Worm (Caenorhabditis elegans) whole organism, dauer: Measurements from ENCODE around the gene C27B7.2.

Experiments used
- unc-62 ChIP-seq: sonication (generic microtip); optimal IDR thresholded peaks from 2 replicates; lab custom pipeline; 2017; ENCODE audit warnings: missing biosample characterization, missing genetic modification reagents, missing genetic modification characterization

The C27B7.2 gene

DNA sequence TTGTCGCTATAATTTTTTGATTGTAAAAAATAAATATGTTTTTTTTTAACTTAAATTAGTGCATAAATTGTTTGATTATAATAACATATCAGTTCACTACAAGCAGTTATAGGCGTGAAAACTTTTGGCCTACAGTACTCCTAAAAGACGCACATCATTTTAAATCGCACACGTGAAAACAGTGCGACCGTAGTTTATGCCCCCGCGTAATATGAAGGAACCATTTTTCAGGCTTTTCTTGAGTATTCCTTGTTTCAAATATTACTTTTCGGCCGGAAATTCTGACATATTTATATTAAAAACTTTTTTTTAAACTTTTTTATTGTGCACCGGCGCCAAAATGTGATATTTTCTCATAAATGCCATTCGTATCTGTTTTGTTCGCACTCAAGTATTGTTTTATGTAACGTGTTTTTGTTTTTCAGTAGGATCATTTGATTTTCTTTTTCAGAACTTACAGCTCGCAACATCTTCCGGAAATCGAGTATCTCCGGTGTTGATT is 4.1 kb upstream of the C27B7.2 start, which contains the start of gene oma-1:
Gene oma-1 (plus strand): TSS at position 452 of the 502 bp plus-strand sequence.
- TF ChIP-seq unc-62 (GFP tag; lab: Kevin White, UChicago): no peak

DNA sequence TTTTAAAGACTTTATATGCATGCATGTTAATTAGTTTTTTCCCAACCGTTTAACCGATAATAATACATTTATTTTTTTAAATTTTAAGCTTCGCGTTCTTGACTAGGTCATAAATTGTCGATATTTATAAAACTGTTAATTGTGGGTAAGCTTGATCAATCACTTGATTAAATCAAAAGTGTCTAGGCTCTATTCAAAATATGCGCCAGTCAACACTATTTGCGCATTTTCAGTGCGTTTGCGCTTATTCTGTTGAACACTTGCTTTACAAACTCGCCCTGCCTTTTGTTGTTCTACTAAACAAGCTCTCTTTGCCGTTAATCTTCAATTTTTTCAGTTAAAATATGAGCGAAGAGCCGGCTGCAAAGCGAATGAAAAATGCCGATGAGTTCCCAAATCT is 1.5 kb upstream of the C27B7.2 start, which contains the start of gene spr-2:
Gene spr-2 (plus strand): TSS at position 332 of the 400 bp plus-strand sequence.
- no peak for TF ChIP-seq unc-62 (GFP tag; lab: Kevin White, UChicago)

DNA sequence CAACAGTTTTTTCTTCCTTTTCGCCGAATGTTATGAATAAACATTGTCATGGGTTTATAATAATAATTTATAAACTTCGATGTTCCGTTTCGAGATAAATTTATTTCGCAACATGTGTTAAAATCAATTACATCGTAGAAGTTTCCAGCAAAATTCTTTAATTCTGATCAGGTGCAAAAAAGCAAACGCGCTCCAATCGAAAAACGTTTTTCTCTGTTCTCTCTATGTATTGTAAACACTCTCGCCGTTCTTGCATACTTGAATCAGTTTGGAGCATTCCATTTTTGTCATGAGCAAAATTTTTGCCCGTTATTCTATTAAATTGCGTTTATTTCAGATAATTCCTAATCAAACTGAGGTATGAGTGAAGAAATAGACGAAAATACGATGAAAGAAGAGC is 1.1 kb downstream of the C27B7.2 start, which contains the start of gene rad-54.L2:
Gene rad-54.L2 (plus strand): TSS at position 332 of the 400 bp plus-strand sequence.
- TF ChIP-seq unc-62 (GFP tag; lab: Kevin White, UChicago): no peak

DNA sequence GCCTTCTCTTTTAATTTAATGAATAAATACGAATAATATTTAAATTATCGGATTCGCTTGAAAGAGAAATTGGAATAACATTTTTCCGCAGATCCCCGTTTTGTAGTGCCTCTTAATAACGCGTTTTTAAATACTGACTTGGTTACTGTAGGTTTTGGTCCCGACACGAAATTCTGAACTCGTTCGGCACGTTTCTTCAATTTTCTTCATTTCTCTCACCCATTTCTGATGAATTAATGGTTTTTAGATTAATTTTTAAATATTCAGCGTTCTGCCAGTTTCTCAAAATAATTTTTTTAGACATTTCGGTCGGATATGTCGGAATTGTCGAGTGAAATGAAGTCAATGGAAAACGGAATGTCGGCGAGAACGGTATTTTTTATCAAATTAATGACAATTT is 8.7 kb downstream of the C27B7.2 start, which contains the start of gene C27B7.5:
Gene C27B7.5 (plus strand): TSS at position 301 of the 400 bp plus-strand sequence.
- no peak for TF ChIP-seq unc-62 (GFP tag; lab: Kevin White, UChicago)

DNA sequence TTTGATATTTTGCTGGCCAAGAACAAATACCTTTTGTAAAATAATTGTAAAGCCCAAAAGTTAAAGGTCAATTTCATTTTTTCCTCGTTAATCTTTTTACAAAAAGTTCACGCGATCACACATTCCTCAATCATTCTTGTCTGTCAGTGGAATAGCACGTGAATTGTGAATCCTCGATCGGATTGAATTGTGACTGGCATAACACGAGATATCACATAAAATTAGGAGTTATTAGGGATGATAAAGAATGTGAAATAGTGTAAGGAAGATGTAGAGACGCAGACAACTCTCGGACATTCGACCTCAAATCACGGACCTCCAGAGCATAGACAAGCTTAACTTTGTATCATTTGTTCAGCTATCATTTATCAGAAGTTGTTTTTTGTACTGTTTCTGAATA is 13.5 kb downstream of the C27B7.2 start, which contains the start of gene C27B7.6:
Gene C27B7.6 (minus strand): TSS at position 182 of the 400 bp plus-strand sequence.
- no peak for TF ChIP-seq unc-62 (GFP tag; lab: Kevin White, UChicago)

DNA sequence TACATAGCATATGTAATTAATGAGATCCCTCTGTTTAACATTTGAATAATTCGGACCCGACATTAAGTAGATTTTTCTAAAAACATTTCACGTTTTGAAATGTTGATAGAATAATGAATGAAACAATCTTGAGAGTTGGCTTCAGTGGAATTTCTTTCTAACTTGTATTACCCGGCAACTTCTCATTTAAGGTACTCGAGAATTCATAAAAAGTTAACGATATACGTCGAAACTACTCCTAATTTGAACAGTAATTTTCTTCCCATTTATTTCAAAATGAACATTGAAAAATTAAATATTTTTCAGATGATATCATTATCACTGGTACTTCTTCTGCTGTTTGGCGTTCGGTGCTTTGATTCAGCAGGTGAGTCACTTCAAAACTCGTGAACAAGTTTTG is 14.1 kb downstream of the C27B7.2 start, which contains the start of gene C27B7.7:
Gene C27B7.7 (plus strand): TSS at position 301 of the 400 bp plus-strand sequence.
- TF ChIP-seq unc-62 (GFP tag; lab: Kevin White, UChicago): no peak

DNA sequence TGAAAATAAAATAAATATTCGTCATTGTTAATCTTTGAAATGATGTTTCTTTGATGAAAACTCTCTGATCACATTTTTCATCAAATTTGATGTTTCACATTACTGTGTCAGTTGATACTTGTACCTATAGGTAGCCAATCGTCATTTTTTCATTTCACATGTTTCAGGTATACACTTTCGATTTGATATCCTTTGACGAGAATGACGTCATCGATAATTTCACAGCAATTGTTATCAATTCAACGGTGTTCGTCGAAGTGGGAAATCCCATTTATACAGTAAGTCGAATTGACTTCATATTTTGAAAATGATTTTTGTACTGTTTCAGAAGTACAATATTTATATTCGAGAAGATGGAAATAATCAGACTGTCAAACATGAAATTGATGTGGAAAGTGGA is 21.5 kb downstream of the C27B7.2 start:
- TF ChIP-seq unc-62 (GFP tag; lab: Kevin White, UChicago): no peak

DNA sequence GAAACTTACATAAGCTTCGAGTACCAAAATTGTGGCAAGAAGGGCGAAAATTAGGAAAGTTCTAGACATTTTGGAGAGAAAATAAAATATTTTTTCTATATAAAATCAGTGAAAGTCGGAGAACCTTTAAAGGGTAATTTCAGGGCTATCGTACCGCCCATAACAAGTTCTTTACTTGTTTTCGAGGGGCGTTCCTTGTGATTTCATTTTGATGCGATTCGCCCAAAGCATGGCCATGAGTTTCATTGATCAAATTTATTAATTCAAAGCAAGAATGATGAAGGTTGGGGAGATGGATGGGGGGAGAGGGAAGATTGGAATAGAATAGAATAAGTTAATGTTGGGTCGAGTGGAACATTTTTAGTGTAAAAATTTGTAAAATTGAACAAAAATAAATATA is 23.4 kb downstream of the C27B7.2 start, which contains the start of gene C27B7.9:
Gene C27B7.9 (minus strand): TSS at position 101 of the 400 bp plus-strand sequence.
- TF ChIP-seq unc-62 (GFP tag; lab: Kevin White, UChicago): no peak

DNA sequence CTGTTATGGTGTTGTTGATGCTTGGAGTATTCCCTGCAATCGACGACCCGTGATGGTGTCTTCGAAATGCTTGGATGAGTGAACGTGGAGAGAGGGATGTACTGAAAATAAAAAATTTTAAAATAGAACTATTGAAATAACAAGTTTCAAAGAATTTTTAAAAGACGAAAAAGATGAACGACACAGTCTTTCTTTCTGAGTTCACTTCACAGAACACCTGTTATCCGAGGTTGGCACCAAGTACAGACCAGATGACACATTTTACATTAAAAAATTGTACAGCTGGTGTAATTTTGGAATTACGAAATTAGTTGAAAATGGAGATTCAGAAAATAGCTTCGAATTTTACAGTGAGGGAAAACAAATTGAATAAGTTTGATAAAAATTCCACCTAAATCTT is 26.1 kb downstream of the C27B7.2 start, which contains the start of gene rap-1:
Gene rap-1 (minus strand): TSS at position 101 of the 400 bp plus-strand sequence.
- no peak for TF ChIP-seq unc-62 (GFP tag; lab: Kevin White, UChicago)

DNA sequence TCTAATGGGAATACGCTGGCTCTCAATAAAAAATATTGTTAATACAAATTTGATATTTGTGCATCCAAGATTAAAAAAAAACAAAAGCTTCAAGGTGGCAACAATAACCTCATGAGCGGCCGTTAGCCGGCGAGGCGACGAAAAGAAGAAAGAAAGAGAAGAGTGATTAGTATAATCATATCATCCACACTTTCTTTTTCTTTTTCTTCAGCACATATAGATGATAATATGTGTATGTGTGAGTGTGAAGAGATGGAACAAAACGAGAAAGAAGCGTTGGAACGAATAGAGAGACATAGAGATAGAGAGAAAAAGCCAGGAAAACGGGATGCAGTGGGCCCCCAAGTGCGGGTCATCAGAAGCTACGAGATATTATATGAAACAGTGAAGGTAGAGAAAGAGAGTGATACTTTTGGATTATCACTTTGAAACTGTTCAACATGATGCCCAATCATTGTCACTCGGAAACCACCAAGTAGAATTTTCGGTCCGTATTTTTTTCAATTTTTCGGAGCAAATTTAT is 27.7 kb downstream of the C27B7.2 start:
- no peak for TF ChIP-seq unc-62 (GFP tag; lab: Kevin White, UChicago)

DNA sequence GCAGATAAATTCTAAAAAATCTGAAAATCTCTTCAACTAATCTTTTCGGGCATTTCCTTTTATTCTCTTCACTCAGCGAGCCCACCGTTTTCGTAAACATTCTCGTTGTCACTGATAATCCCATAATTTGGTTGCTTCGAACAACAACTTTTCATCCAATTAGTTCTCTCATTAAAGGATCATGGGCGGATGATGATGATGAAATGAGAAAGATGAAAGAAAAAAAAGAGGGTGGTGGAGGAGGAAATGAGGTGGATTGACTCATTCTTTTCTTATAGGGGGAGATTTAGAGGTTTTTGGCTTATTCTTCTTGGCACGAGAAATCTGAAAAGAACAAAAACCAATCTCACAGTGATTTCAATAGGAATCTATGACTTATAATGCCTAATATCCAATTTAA is 28.5 kb downstream of the C27B7.2 start:
- TF ChIP-seq unc-62 (GFP tag; lab: Kevin White, UChicago): no peak

DNA sequence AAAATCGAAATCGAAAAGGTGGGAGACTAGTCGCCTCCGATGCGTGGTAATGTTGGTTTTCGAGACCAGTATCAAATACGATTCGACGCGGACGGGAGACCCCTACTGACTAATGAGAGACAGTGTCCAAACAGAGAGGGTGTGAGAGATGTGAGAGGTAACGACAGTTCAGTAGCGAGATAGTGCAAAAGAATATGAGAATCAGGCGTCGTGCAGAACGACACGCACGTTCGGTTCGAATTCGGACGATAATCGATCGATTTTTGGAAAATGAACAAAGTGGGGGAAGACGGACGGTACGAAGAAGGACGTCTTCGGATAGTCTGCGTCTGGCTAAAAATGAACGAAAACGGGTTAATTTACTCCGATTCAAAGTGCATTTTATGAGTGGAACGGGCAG is 29.3 kb downstream of the C27B7.2 start, which contains the start of gene D1046.16:
Gene D1046.16 (plus strand): TSS at position 195 of the 400 bp plus-strand sequence.
- TF ChIP-seq unc-62 (GFP tag; lab: Kevin White, UChicago): no peak

DNA sequence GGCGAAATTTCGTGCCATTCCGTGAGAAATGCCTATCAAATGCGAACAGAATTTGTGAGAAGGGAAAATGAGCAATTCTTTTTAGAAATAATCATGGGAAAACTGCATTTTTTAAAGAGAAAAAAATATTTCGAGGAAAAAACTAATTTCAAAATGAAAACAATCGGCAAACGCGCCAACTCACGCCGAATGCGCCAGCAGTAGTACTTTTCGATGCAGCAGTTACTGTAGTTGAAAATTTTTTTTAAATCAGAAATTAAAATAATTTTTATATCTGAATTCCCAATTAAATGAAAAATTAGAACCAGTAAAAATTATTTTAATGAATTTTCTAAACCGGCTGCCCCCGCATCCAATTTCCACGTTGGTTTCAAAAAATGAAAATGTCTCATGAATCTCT is 30.7 kb downstream of the C27B7.2 start:
- TF ChIP-seq unc-62 (GFP tag; lab: Kevin White, UChicago): no peak

DNA sequence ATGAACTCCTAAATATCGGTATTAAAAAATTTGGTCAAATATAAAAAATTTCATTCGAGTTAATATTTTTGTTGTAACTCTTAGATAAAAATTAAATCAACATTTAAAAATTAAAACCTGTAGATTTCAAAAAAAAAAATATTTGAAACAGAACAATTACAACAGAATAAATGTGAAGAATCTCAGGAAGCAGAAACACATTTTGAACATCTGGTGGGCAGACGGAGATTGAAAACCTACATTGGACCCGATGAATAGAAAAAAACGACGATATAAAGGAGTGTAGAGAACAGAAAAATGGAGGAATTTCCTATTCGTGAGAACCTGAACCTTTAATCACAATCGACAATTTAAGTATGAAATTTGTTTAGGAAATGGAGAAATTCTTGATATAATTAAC is 31.5 kb downstream of the C27B7.2 start:
- no peak for TF ChIP-seq unc-62 (GFP tag; lab: Kevin White, UChicago)

DNA sequence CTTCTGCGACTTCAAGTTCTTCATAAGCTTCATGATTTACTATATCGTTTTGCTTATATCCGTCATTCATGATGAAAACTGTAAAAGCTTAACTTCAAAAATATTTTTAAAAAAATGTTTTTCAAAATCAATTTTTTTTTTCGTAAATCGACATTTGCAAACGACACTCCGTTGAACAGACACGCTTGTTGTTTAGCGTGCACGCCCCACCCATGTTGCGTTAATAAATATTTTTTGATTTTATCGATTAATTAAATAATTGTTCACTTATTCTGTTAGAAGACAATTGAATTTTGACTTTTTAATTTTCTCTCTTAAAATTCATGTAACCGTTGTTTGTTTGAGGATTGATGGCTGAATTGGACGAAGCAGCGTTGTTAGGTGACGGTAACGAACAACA is 33.3 kb downstream of the C27B7.2 start, which contains the start of the genes D1046.2 and cfim-2:
Gene D1046.2 (minus strand): TSS at position 78 of the 400 bp plus-strand sequence.
Gene cfim-2 (plus strand): TSS at position 335 of the 400 bp plus-strand sequence.
- no peak for TF ChIP-seq unc-62 (GFP tag; lab: Kevin White, UChicago)

DNA sequence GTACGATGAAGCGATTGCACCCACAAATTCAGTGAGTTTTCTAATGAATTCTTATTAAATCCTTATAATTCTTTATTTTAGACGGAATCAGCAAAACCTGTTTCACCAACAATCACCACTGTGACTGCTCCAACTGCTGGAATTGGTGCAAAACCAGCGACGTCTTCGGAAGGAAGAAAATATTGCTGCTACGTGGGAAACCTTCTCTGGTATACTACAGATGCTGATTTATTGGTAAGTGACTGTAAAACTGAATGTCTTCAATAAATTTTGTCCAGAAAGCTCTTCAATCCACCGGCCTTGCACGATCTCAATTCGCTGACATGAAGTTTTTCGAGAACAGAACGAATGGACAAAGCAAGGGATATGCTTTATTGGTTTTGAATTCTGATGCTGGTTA is 33.9 kb downstream of the C27B7.2 start:
- no peak for TF ChIP-seq unc-62 (GFP tag; lab: Kevin White, UChicago)
